Worm (Caenorhabditis elegans) whole organism, L4 larva: ENCODE measurements around the gene F42A9.9.

Experiments used
- ceh-20 ChIP-seq: fragments of 200-800 bp; sonication (Bioruptor generic); IDR thresholded peaks from 2 replicates; pipeline ENCODE4 v1.3.6; 2022; ENCODE audit warnings: missing genetic modification reagents, missing genetic modification characterization, missing compliant biosample characterization
- lin-39 ChIP-seq: fragments of 150-350 bp; optimal IDR thresholded peaks from 2 replicates; lab custom pipeline; 2014; ENCODE audit warnings: missing biosample characterization, missing genetic modification reagents, missing genetic modification characterization
- lsy-2 ChIP-seq, 2 experiments: fragments of 150-350 bp in 1 of 2; sonication (generic microtip) in 1 of 2; optimal IDR thresholded peaks; 2 replicates each; lab custom pipeline; 2014 to 2017; ENCODE audit warnings: missing biosample characterization in 2 of 2, missing genetic modification characterization in 2 of 2
- nhr-102 ChIP-seq: sonication (generic microtip); optimal IDR thresholded peaks from 2 replicates; lab custom pipeline; 2016; ENCODE audit warnings: mild to moderate bottlenecking, missing genetic modification characterization, moderate library complexity, missing compliant biosample characterization
- snpc-4 ChIP-seq: fragments of 150-350 bp; optimal IDR thresholded peaks from 2 replicates; lab custom pipeline; 2014; ENCODE audit warnings: missing biosample characterization, missing genetic modification characterization
- unc-130 ChIP-seq: sonication (generic microtip); optimal IDR thresholded peaks from 2 replicates; lab custom pipeline; 2016; ENCODE audit warnings: missing genetic modification reagents, missing genetic modification characterization, missing compliant biosample characterization

DNA sequence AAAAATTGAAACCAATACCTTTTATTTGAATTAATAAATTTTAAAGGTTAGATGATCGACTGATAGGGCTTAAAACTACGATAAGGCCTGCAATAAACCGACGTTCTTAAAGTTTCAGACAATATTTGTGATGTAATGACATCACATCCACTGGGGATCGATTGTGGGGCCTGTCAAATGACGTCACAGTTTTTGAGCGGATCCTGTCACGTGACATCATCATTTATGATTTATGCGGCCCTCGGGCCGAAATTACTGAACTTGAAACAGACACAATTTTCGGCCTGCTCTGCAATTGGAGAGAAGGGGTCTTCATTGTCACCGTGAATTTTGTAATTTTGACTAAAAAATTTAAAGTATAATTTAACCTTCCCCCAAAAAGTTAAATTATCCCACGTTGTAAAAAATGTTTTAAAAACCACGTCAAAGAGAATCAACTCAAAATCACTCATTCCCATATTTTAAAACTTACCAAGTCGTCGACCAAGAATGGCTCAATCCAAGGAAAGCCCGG is 15.5 kb upstream of the F42A9.9 start, which contains the start of gene C49C8.1:
- TF ChIP-seq lsy-2 (tag; optimal IDR thresholded peaks at IDR 0.05; lab: Kevin White, UChicago): no peak
- no peak for TF ChIP-seq unc-130 (GFP tag; lab: Kevin White, UChicago)
- no peak for TF ChIP-seq snpc-4
- TF ChIP-seq ceh-20 (GFP tag; lab: Robert Waterston, UW): peak; percentile 34; the same call in 1 of the 2 replicates
- TF ChIP-seq lin-39 (tag; lab: Kevin White, UChicago): no peak
- no peak for TF ChIP-seq nhr-102 (tag; lab: Kevin White, UChicago)
